Fruit fly (Drosophila melanogaster) whole organism: ENCODE data around the gene Cp7Fc.

Experiments used
- CG8478 ChIP-seq: fragments of >200 bp; optimal IDR thresholded peaks from 2 replicates; lab custom pipeline; 2018; ENCODE audit warnings: inconsistent platforms
- EcR ChIP-seq, 2 experiments: fragments of >200 bp; optimal IDR thresholded peaks; 2 replicates each; lab custom pipeline; 2017; ENCODE audit warnings: missing biosample characterization in 2 of 2, missing genetic modification characterization in 2 of 2, missing genetic modification reagents in 2 of 2
- usp ChIP-seq: fragments of >200 bp; optimal IDR thresholded peaks from 2 replicates; lab custom pipeline; 2017; ENCODE audit warnings: missing biosample characterization, missing genetic modification characterization, mixed read lengths

- TF ChIP-seq usp (GFP tag; lab: Kevin White, UChicago) (no peak), EcR (GFP tag; optimal IDR thresholded peaks at IDR 0.05; lab: Kevin White, UChicago) (no peak), CG8478 (lab: Kevin White, UChicago) (no peak)
Observed at dm6 chrX:8518025-8518661, 41.2 kb downstream of the Cp7Fc start.
